Worm (Caenorhabditis elegans): Measurements from ENCODE around the gene C24A8.5.

The C24A8.5 gene

DNA sequence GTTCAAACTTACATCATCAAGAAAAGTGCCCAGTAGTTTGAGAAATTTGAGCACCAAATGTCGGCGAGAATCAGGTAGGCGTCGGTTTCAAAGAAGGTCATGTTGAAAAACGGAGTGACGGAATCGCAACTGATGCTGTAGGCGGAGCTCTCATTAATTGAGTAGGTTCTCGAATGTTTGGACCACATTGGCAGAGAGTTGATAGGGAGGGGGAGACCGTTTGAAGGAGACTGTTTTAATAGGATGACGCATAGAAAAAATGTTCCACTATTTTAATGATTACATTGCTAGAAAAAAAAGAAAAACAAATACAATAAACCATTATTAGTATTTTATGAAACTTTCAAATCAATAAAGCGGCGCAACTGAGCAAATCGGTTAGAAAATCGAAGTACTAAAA, 34.5 kb upstream of the C24A8.5 start, which contains the start of gene F14H12.17:
TSS of gene F14H12.17 (minus strand) at position 101 of the 400 bp plus-strand sequence.
- TF ChIP-seq C08G9.2 (tag; optimal IDR thresholded peaks at IDR 0.05) (no peak), dve-1 (tag; optimal IDR thresholded peaks at IDR 0.05) (no peak), pag-3 (tag; optimal IDR thresholded peaks at IDR 0.05; ENCODE audit: borderline replicate concordance) (no peak), ceh-48 (tag; optimal IDR thresholded peaks at IDR 0.05) (no peak), dmd-4 (tag; optimal IDR thresholded peaks at IDR 0.05; ENCODE audit: borderline replicate concordance) (no peak), Y22D7AL.16 (tag; optimal IDR thresholded peaks at IDR 0.05) (no peak), fax-1 (tag; optimal IDR thresholded peaks at IDR 0.05) (no peak), lin-11 (tag; optimal IDR thresholded peaks at IDR 0.05) (no peak), F13H6.1 (tag; optimal IDR thresholded peaks at IDR 0.05) (no peak), madf-2 (tag; optimal IDR thresholded peaks at IDR 0.05) (no peak), tbx-7 (tag; optimal IDR thresholded peaks at IDR 0.05) (no peak), ref-2 (tag; optimal IDR thresholded peaks at IDR 0.05) (no peak), syd-9 (tag; optimal IDR thresholded peaks at IDR 0.05) (no peak), fkh-6 (tag; optimal IDR thresholded peaks at IDR 0.05) (no peak), ceh-9 (tag; optimal IDR thresholded peaks at IDR 0.05) (no peak), npax-4 (tag; optimal IDR thresholded peaks at IDR 0.05) (no peak), pros-1 (tag; optimal IDR thresholded peaks at IDR 0.05) (no peak), K02D7.2 (tag; optimal IDR thresholded peaks at IDR 0.05) (no peak)

DNA sequence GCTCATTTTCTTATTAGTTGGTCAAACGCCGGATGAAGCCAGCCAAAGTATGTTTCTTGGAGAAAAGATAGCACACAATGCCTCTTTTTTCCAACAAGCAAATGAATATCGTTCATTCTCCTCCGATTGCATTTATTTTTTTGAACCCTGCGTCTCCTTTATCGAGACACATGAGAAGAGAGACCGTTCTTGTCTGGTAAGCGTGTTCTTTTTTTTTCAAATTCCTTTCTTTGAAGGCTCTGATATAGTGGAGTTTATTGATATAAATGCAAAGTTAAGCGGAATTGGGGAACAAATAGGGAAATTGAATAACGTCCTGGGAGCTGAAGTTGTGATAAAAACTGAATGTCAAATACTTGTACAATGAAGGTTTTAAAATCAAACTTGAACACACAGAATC, 33.8 kb upstream of the C24A8.5 start, which contains the start of gene F14H12.7:
TSS of gene F14H12.7 (minus strand) at position 101 of the 400 bp plus-strand sequence.
- no peak for TF ChIP-seq pros-1 (tag; optimal IDR thresholded peaks at IDR 0.05)

DNA sequence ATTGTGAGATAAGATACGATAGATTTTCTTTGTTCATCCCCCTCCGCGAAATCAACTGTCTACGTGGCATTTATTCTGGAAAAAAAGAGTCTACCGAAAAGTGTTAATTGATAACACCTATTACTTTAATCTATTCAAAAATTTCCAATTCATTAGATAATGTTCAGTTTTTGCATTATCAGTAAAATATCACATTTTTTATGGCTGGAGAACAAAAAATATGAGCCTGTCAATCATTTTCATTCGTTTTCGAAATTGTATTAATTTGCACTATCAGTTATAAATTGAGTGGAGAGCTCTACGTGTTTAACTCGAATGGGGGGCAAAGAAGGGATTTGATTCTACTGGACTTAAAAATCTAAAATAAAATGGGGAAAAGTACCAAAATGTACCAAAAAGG, 30.3 kb upstream of the C24A8.5 start:
- TF ChIP-seq hlh-30 (tag; optimal IDR thresholded peaks at IDR 0.05; ENCODE audit: insufficient read depth) (no peak), ceh-9 (tag; optimal IDR thresholded peaks at IDR 0.05) (no peak), lin-11 (tag; optimal IDR thresholded peaks at IDR 0.05) (no peak), ceh-48 (tag; optimal IDR thresholded peaks at IDR 0.05) (no peak), odd-2 (tag; optimal IDR thresholded peaks at IDR 0.05) (no peak), rnt-1 (tag; optimal IDR thresholded peaks at IDR 0.05) (no peak), pax-1 (tag; optimal IDR thresholded peaks at IDR 0.05) (no peak), elt-4 (tag; optimal IDR thresholded peaks at IDR 0.05) (no peak), lim-6 (tag; optimal IDR thresholded peaks at IDR 0.05) (no peak), fkh-10 (GFP tag; optimal IDR thresholded peaks at IDR 0.05) (no peak), hlh-15 (tag; optimal IDR thresholded peaks at IDR 0.05) (no peak), hlh-8 (tag; optimal IDR thresholded peaks at IDR 0.05) (no peak), ztf-16 (tag; optimal IDR thresholded peaks at IDR 0.05) (no peak), pqm-1 (tag; optimal IDR thresholded peaks at IDR 0.05) (no peak), mec-3 (tag; optimal IDR thresholded peaks at IDR 0.05; ENCODE audit: borderline replicate concordance) (no peak), unc-55 (GFP tag; optimal IDR thresholded peaks at IDR 0.05) (no peak), pha-2 (tag; optimal IDR thresholded peaks at IDR 0.05) (no peak), nfya-1 (tag; optimal IDR thresholded peaks at IDR 0.05) (no peak), ceh-2 (tag; optimal IDR thresholded peaks at IDR 0.05) (no peak), unc-42 (tag; optimal IDR thresholded peaks at IDR 0.05) (no peak)

DNA sequence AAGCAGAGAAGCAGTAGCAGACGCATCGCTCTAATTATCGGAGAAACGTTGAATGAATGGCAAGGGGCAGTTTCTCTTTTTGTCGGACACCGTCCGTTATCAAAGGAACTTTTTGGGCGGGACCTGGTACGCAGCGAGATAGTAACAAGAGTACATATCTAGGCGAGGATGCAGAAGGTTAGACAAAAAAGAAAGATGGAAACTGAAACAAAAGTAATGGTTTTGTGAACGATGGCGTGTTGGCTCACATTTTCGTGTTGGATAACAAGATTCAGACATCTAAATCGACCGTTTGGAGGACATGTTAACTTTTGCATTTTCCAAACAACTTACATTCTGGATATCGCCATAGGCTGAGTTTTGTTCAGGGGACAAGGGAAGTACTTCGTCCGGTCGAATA, 28.8 kb upstream of the C24A8.5 start, which contains the start of gene F14H12.6:
TSS of gene F14H12.6 (minus strand) at position 101 of the 400 bp plus-strand sequence.
- TF ChIP-seq hlh-15 (tag; optimal IDR thresholded peaks at IDR 0.05), result no peak
- no peak for TF ChIP-seq ceh-34 (tag; optimal IDR thresholded peaks at IDR 0.05)
- TF ChIP-seq elt-4 (tag; optimal IDR thresholded peaks at IDR 0.05), result no peak
- no peak for TF ChIP-seq ceh-22 (tag; optimal IDR thresholded peaks at IDR 0.05)
- no peak for TF ChIP-seq ttx-3 (tag; optimal IDR thresholded peaks at IDR 0.05)
- TF ChIP-seq pha-2 (tag; optimal IDR thresholded peaks at IDR 0.05), result no peak
- no peak for TF ChIP-seq ets-4 (tag; optimal IDR thresholded peaks at IDR 0.05)
- TF ChIP-seq rnt-1 (tag; optimal IDR thresholded peaks at IDR 0.05), result no peak
- TF ChIP-seq ceh-2 (tag; optimal IDR thresholded peaks at IDR 0.05), result no peak
- TF ChIP-seq K02D7.2 (tag; optimal IDR thresholded peaks at IDR 0.05), result no peak
- TF ChIP-seq ceh-19 (GFP tag; optimal IDR thresholded peaks at IDR 0.05), result no peak
- TF ChIP-seq gmeb-2 (tag; optimal IDR thresholded peaks at IDR 0.05), result no peak
- TF ChIP-seq unc-86 (tag; optimal IDR thresholded peaks at IDR 0.05), result no peak
- TF ChIP-seq tbx-2 (tag; optimal IDR thresholded peaks at IDR 0.05), result no peak
- TF ChIP-seq pat-9 (tag; optimal IDR thresholded peaks at IDR 0.05), result no peak
- TF ChIP-seq ref-2 (tag; optimal IDR thresholded peaks at IDR 0.05), result no peak
- TF ChIP-seq C08G9.2 (tag; optimal IDR thresholded peaks at IDR 0.05), result no peak
- no peak for TF ChIP-seq fkh-6 (tag; optimal IDR thresholded peaks at IDR 0.05)
- TF ChIP-seq pqm-1 (tag; optimal IDR thresholded peaks at IDR 0.05), result no peak

All from whole organism, late embryonic.